Fruit fly (Drosophila melanogaster): ENCODE measurements around the gene CG3552.

The CG3552 gene

dm6 chr3L:9455819-9456388 lies at the start of gene CG3552, which contains the start of gene phol:
Gene CG3552, plus strand, starts transcription at chr3L:9456318.
Gene phol, minus strand, starts transcription at chr3L:9456281.
- TF ChIP-seq noc (tag; optimal IDR thresholded peaks at IDR 0.05) = no peak

dm6 chr3L:9410030-9410589 lies 46.0 kb upstream of the CG3552 start:
- TF ChIP-seq noc (tag; optimal IDR thresholded peaks at IDR 0.05) = no peak

DNA sequence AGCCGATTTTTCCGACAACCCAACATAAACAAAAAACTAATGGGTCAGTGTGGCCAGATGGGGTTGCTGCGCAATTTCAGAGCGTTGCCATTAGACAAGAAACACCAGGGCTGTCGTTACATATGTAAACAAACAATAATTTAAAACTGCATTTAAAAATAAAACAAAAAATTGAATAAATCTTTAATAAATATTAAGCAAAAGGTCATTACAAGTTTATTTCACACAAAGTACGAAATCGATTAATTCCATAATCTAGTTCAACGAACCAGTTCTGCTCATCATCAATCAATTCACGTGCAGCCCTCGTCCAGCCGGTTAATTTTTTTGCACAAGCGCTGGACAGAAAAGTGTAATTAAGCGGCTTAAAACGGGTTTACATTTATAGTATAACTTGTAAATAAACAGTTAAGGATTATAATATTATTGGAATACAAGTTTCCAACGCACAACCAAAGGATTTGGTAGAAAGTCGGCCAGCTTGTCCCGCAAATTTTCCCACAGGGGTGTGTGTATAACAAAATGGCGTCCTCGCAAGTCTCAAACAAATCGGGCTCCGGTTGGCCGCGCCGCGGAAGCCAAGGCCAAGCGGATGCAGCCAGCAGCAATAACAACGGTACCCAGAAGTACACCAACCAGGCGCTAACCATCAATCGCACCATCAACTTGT lies 45.2 kb upstream of the CG3552 start, which contains the start of the genes CG4022 and Cpsf5:
TSS of gene CG4022 (minus strand) at position 79 of the 670 bp plus-strand sequence.
TSS of gene Cpsf5 (plus strand) at position 285 of the 670 bp plus-strand sequence.
- TF ChIP-seq noc (tag; optimal IDR thresholded peaks at IDR 0.05) = peak; percentile 82

DNA sequence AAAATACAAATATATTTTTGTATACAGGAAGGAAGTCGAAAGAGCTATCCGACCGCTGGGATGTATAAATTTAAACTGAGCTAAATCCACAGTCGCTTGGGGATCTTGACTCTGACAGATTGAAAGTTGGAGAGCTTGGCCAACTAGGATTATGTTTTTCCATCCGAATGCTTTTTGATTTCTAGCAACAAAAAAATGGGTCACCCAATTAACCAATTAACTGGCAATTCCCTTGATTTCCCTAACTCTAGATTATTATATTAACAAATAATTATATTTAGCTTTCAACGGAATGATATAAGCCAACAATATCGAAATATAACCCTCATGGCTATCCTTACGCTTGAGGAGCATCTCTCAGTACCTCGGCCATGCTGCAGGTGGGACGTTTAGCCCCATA lies 38.8 kb upstream of the CG3552 start, which contains the start of gene CG3982:
TSS of gene CG3982 (minus strand) at position 101 of the 400 bp plus-strand sequence.
- no peak for TF ChIP-seq noc (tag; optimal IDR thresholded peaks at IDR 0.05)

- no peak for TF ChIP-seq noc (tag; optimal IDR thresholded peaks at IDR 0.05)
These were observed 36.8 kb upstream of the CG3552 start for dm6 chr3L:9419328-9419727.

DNA sequence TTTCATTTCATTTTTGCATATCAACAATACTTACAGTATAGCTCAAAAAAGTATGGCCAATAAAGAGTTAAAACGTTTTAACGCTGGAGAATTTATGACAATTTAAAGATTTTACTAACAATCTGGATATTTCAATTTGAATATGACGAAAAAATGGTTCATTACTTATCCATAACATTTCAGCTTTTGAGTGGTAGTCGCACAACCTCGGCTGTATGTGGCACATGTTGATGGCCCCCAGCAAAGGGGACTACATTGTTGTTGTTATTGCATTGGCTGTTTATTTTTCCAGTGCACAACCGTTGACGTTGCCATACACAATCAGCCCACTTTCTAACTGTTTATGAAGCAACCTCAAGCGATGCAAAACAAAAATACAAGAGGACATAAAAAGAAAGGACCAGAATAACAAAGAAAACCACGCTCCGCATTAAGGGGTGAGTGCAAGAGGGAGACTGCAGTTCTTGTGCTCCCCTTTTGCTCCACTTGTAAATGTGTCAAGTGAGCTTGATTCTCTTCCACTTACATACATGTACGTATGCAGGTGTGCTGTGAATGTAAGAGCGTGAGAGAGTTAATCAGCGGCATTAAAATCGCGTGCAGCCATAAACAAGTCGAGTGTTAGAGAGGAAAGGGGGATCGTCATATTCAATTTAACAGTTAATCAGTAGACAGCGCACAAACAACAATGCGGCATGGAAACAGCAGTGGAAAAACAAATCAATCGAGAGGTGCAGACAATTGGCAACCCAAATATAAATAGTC lies 35.9 kb upstream of the CG3552 start:
- peak; percentile 26 for TF ChIP-seq noc (tag; optimal IDR thresholded peaks at IDR 0.05)

DNA sequence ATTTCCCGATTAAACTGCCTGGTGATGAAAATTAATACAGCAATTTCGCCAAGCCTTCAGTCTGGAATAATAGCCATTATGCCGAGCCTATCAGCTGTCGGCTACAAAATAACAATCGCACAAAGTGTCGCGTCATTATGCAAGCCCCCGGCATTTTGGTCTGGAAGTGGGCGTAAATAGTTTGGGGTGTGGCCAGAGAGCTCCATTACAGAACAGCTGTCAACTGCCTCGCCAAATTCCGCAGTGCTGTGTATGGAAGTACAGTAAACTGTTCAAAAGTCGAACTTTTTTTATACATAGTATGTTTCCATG lies 35.3 kb upstream of the CG3552 start:
- no peak for TF ChIP-seq noc (tag; optimal IDR thresholded peaks at IDR 0.05)

DNA sequence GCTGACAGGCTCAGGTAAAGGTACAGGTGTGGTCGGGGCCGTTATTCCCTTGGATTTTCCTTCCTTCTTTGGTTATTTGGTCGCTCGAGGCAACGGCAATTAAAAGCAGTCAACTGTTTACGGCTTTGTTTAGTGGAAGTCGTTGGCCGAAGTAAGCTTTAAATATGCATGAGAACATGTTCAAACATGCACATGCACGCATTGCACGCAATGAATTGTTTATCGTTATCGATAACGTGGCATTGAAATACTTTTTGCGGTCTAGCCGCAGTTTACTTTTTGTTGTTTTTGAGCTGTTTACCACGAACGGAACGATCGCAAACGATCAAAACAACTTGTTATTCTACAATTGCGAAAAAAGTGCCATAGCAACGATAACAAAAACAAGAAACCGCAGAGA lies 34.5 kb upstream of the CG3552 start:
- TF ChIP-seq noc (tag; optimal IDR thresholded peaks at IDR 0.05) = no peak

dm6 chr3L:9422135-9422534 lies 34.0 kb upstream of the CG3552 start:
- peak; percentile 15 for TF ChIP-seq noc (tag; optimal IDR thresholded peaks at IDR 0.05)

- TF ChIP-seq noc (tag; optimal IDR thresholded peaks at IDR 0.05) = peak; percentile 97
These were observed 33.3 kb upstream of the CG3552 start, which contains the start of gene aay for dm6 chr3L:9422636-9423419. Gene aay, plus strand, starts transcription at chr3L:9423253.

- no peak for TF ChIP-seq noc (tag; optimal IDR thresholded peaks at IDR 0.05)
These were observed 32.2 kb upstream of the CG3552 start for dm6 chr3L:9423757-9424527.

DNA sequence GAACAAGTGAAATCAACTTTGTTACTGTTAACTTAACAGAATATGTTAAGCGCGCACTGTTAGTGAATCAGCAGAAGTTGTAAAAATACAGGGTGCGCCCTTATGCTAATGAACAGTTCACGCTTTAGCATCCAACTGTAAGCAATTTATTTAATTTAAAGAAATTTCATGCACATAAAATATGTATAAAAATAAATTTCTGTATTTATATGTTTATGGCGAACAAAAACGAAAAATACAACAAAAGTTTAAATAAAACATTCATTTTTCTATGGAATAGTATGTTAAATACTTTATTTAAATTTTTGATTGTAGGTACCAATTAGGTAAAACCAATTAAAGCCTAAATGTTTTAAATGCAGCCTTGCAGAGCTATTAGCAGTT lies 31.6 kb upstream of the CG3552 start:
- no peak for TF ChIP-seq noc (tag; optimal IDR thresholded peaks at IDR 0.05)

dm6 chr3L:9425838-9426237 lies 30.3 kb upstream of the CG3552 start:
- no peak for TF ChIP-seq noc (tag; optimal IDR thresholded peaks at IDR 0.05)

- TF ChIP-seq noc (tag; optimal IDR thresholded peaks at IDR 0.05) = peak; percentile 97
These were observed 29.3 kb upstream of the CG3552 start, which contains the start of the genes Atat and Shc for dm6 chr3L:9426656-9427294. Gene Atat, minus strand, starts transcription at chr3L:9426758. Gene Shc, plus strand, starts transcription at chr3L:9427010.
